Worm (Caenorhabditis elegans) whole organism, late embryonic: Measurements from ENCODE around the gene rhy-1.

Source experiments
- C08G9.2 ChIP-seq: sonication (generic microtip); optimal IDR thresholded peaks from 2 replicates; lab custom pipeline; 2016; ENCODE audit warnings: mild to moderate bottlenecking, missing genetic modification characterization, moderate library complexity, missing compliant biosample characterization
- C38D4.7 ChIP-seq: fragments of 200-800 bp; sonication (Bioruptor generic); optimal IDR thresholded peaks from 2 replicates; lab custom pipeline; 2018; ENCODE audit warnings: mild to moderate bottlenecking, missing genetic modification characterization, moderate library complexity, missing compliant biosample characterization
- F13H6.1 ChIP-seq: sonication (generic microtip); optimal IDR thresholded peaks from 2 replicates; lab custom pipeline; 2016; ENCODE audit warnings: missing genetic modification characterization, missing compliant biosample characterization
- K02D7.2 ChIP-seq: sonication (generic microtip); optimal IDR thresholded peaks from 2 replicates; lab custom pipeline; 2017; ENCODE audit warnings: mild to moderate bottlenecking, missing genetic modification characterization, missing compliant biosample characterization
- T23F11.4 ChIP-seq: fragments of 200-800 bp; sonication (Bioruptor generic); optimal IDR thresholded peaks from 2 replicates; lab custom pipeline; 2018; ENCODE audit warnings: mild to moderate bottlenecking, missing genetic modification characterization, missing compliant biosample characterization
- ahr-1 ChIP-seq: sonication (generic microtip); optimal IDR thresholded peaks from 2 replicates; lab custom pipeline; 2016; ENCODE audit warnings: missing genetic modification characterization, missing compliant biosample characterization
- ceh-14 ChIP-seq: sonication (generic microtip); optimal IDR thresholded peaks from 2 replicates; lab custom pipeline; 2016; ENCODE audit warnings: missing genotype, missing genetic modification characterization, missing compliant biosample characterization
- ceh-19 ChIP-seq: fragments of 200-800 bp; sonication (Bioruptor generic); optimal IDR thresholded peaks from 2 replicates; lab custom pipeline; 2018; ENCODE audit warnings: mild to moderate bottlenecking, missing genetic modification characterization, missing compliant biosample characterization
- ceh-31 ChIP-seq: sonication (generic microtip); optimal IDR thresholded peaks from 2 replicates; lab custom pipeline; 2016; ENCODE audit warnings: missing genetic modification characterization, missing compliant biosample characterization
- ceh-34 ChIP-seq: sonication (generic microtip); optimal IDR thresholded peaks from 2 replicates; lab custom pipeline; 2016; ENCODE audit warnings: mild to moderate bottlenecking, missing genetic modification characterization, missing compliant biosample characterization
- ceh-48 ChIP-seq: sonication (generic microtip); optimal IDR thresholded peaks from 2 replicates; lab custom pipeline; 2016; ENCODE audit warnings: missing genetic modification characterization, inconsistent platforms, missing compliant biosample characterization
- ceh-9 ChIP-seq: sonication (generic microtip); optimal IDR thresholded peaks from 2 replicates; lab custom pipeline; 2016; ENCODE audit warnings: mild to moderate bottlenecking, missing genetic modification characterization, inconsistent platforms, missing compliant biosample characterization
- che-1 ChIP-seq: sonication (generic microtip); optimal IDR thresholded peaks from 2 replicates; lab custom pipeline; 2016; ENCODE audit warnings: mild to moderate bottlenecking, missing genetic modification characterization, missing compliant biosample characterization
- dmd-4 ChIP-seq: sonication (generic microtip); optimal IDR thresholded peaks from 2 replicates; lab custom pipeline; 2016; ENCODE audit warnings: borderline replicate concordance, missing genetic modification characterization, missing compliant biosample characterization
- elt-4 ChIP-seq: sonication (generic microtip); optimal IDR thresholded peaks from 2 replicates; lab custom pipeline; 2016; ENCODE audit warnings: missing genetic modification characterization, missing compliant biosample characterization
- fax-1 ChIP-seq: sonication (generic microtip); optimal IDR thresholded peaks from 2 replicates; lab custom pipeline; 2016; ENCODE audit warnings: missing genotype, missing genetic modification characterization, missing compliant biosample characterization
- fkh-10 ChIP-seq: fragments of 150-350 bp; optimal IDR thresholded peaks from 2 replicates; lab custom pipeline; 2014; ENCODE audit warnings: missing biosample characterization, missing genetic modification reagents, missing genetic modification characterization
- hlh-15 ChIP-seq: sonication (generic microtip); optimal IDR thresholded peaks from 2 replicates; lab custom pipeline; 2016; ENCODE audit warnings: missing genetic modification characterization, missing compliant biosample characterization
- hlh-6 ChIP-seq: sonication (generic microtip); optimal IDR thresholded peaks from 2 replicates; lab custom pipeline; 2016; ENCODE audit warnings: missing genotype, missing genetic modification characterization, missing compliant biosample characterization
- hlh-8 ChIP-seq: sonication (generic microtip); optimal IDR thresholded peaks from 2 replicates; lab custom pipeline; 2016; ENCODE audit warnings: missing genotype, missing genetic modification characterization, missing compliant biosample characterization
- lim-6 ChIP-seq: sonication (generic microtip); optimal IDR thresholded peaks from 2 replicates; lab custom pipeline; 2016; ENCODE audit warnings: missing genetic modification characterization, missing compliant biosample characterization
- lin-11 ChIP-seq: fragments of 200-800 bp; sonication (Bioruptor generic); optimal IDR thresholded peaks from 2 replicates; lab custom pipeline; 2018; ENCODE audit warnings: mild to moderate bottlenecking, missing genetic modification characterization, missing compliant biosample characterization
- madf-2 ChIP-seq: sonication (generic microtip); optimal IDR thresholded peaks from 2 replicates; lab custom pipeline; 2017; ENCODE audit warnings: missing genetic modification characterization, missing compliant biosample characterization
- nhr-11 ChIP-seq: fragments of 150-350 bp; optimal IDR thresholded peaks from 2 replicates; lab custom pipeline; 2014; ENCODE audit warnings: missing biosample characterization, missing genetic modification characterization
- nhr-232 ChIP-seq: sonication (generic microtip); optimal IDR thresholded peaks from 2 replicates; lab custom pipeline; 2016; ENCODE audit warnings: missing genetic modification characterization, missing compliant biosample characterization
- pat-9 ChIP-seq: fragments of 200-800 bp; sonication (Bioruptor generic); optimal IDR thresholded peaks from 2 replicates; lab custom pipeline; 2018; ENCODE audit warnings: mild to moderate bottlenecking, missing genetic modification characterization, moderate library complexity, missing compliant biosample characterization
- pax-1 ChIP-seq: fragments of 150-350 bp; optimal IDR thresholded peaks from 2 replicates; lab custom pipeline; 2014; ENCODE audit warnings: missing biosample characterization, missing genetic modification characterization
- pros-1 ChIP-seq: fragments of 150-350 bp; optimal IDR thresholded peaks from 2 replicates; lab custom pipeline; 2014; ENCODE audit warnings: missing biosample characterization, missing genetic modification reagents, missing genetic modification characterization
- rnt-1 ChIP-seq: sonication (generic microtip); optimal IDR thresholded peaks from 2 replicates; lab custom pipeline; 2016; ENCODE audit warnings: missing genetic modification characterization, missing compliant biosample characterization
- sox-4 ChIP-seq: sonication (generic microtip); optimal IDR thresholded peaks from 2 replicates; lab custom pipeline; 2017; ENCODE audit warnings: mild to moderate bottlenecking, missing genetic modification characterization, inconsistent platforms, missing compliant biosample characterization
- syd-9 ChIP-seq: sonication (generic microtip); optimal IDR thresholded peaks from 2 replicates; lab custom pipeline; 2016; ENCODE audit warnings: mild to moderate bottlenecking, missing genetic modification characterization, moderate library complexity, missing compliant biosample characterization
- unc-42 ChIP-seq: sonication (generic microtip); optimal IDR thresholded peaks from 2 replicates; lab custom pipeline; 2016; ENCODE audit warnings: missing genotype, missing genetic modification characterization, missing compliant biosample characterization
- unc-86 ChIP-seq: sonication (generic microtip); optimal IDR thresholded peaks from 2 replicates; lab custom pipeline; 2016; ENCODE audit warnings: missing genetic modification characterization, missing compliant biosample characterization

rhy-1 gene

DNA sequence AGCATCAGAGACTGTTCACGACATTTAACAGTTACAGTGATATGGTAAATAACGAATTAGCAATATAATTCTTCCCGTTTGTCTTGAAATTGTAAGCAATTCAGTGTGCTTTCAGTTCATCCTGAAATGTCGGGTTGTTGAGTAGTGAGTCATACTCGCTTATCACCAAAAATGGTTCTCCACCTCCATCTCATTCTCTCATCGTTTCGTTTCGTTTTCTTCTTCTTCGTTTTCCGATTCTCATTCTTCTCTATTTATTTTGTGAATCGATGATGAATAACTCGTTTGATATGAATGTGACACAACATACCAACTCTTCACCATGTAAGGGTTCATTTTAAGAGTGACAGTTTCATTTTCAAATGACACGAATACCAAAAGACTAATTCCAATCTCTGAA, 44.8 kb upstream of the rhy-1 start:
- TF ChIP-seq dmd-4 (tag; lab: Kevin White, UChicago), result no peak
- TF ChIP-seq sox-4, result no peak
- TF ChIP-seq syd-9 (tag; lab: Kevin White, UChicago), result no peak
- no peak for TF ChIP-seq pat-9 (tag; lab: Kevin White, UChicago)

DNA sequence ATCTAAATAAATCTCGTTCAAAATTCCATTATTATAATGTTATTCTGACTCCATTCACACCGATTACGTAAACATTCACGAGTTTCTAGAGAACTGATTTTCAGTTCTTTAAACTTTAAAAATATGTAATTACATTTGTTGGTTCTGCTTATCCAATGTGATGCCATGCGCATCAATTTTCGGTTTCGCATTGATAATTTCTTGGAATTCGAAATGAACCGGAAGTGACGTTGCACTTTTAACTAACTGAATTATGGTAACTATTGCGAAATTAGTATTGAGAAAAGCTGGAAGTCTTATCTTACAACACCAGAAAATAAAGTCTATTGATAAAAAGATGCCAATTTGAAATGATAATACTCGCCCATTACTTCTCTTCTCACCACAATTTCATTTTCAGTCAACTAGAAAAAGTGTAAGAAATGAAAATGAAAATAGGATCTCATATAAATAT, 43.4 kb upstream of the rhy-1 start:
- TF ChIP-seq che-1 (tag; lab: Kevin White, UChicago) (no peak), lin-11 (no peak), ceh-14 (no peak)

DNA sequence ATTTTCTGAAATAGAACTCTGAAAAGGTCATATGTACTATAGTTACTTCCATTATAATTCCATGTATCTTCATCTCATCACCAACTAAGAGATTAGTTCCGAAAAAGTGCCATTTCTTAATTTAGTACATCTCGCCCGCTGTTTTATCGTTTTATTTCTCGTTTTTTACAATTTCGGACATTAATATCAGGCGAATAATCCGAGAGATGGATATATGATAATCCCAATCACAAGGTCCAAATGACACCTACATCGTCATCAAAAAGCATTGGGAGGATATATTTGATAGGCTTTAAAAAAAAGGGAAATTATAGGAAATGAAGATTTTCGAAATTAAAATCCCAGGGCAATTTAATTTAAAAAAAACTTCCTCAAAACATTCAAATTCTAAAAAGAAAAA, 40.9 kb upstream of the rhy-1 start:
- no peak for TF ChIP-seq pax-1 (tag; lab: Kevin White, UChicago)

DNA sequence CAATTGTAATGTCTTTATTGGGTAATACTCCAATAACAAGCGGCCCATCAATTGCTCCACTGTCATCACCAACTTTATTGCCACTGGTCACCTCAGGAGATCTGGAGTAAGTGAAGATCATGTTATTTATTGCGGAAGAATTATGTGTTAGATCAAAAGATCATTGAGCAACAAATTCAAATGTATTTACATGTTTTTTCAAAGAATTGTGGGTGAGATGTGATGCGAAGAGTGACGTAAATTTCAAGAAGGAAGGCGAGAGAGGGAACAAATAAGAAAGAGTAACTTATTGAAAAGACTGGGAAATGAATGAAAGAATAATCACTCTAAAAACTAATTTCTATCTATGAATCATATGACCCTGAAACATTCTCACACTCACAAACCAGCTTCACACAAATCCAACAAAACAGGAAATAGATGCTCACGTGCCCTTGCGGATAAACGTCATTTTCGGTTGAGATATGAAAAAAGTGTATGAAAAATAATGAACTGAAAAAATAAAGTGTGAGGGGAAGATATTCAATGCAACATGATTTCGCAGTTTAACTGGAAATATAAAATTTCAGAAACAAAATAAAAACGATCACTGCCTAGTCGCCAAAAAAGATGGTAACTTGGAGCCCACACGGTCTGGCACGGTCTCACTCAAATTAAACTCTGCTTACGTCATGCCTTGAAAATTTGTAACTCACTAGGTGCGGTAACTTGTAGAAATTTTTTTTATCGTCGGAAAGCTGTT, 40.2 kb upstream of the rhy-1 start:
- TF ChIP-seq dmd-4 (tag; lab: Kevin White, UChicago) (no peak), ceh-34 (tag; lab: Kevin White, UChicago) (no peak), ahr-1 (tag; lab: Kevin White, UChicago) (no peak)

DNA sequence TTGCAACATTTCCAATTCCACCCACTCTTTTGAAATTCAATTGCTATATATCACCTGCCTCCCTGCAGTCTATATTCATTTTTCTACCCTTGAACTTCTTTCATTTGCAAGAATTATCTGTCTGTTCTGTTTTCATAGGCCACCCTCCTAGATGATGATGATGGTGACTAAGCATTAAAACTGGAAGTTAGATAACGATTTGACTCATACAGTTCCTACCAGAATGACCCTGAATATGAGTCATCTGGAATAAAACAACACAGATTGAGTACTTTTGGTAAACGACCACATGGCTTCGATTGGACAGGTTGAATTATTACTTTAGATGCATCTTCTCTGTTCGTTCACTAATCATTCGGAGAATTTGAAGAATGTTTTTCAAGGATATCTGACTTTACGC, 36.8 kb upstream of the rhy-1 start:
- TF ChIP-seq hlh-8 (tag; lab: Kevin White, UChicago) (no peak), fax-1 (no peak), T23F11.4 (GFP tag; lab: Kevin White, UChicago) (no peak)
- TF ChIP-seq, all 69 proteins: peak for 0

DNA sequence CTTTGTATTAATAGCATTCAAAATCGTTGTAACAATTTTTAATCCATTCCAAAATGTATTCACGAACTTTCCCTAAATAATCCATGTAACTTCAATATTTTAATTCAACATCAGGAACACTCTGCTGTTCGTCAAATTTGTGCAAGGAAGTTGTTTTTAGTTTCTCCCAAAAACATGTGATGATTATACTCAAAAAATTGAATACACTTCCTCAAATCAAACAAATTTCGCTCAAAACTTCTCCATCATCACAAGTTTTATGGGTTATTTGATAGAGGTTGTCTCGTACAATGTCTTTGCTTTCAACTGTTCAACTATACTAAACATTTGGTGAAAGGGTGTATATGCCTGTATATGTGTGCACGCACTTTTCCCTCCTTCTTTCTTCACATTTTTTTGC, 36.2 kb upstream of the rhy-1 start:
- TF ChIP-seq lin-11, result no peak
- no peak for TF ChIP-seq madf-2 (tag; lab: Kevin White, UChicago)
- TF ChIP-seq unc-86 (tag; lab: Kevin White, UChicago), result no peak
- TF ChIP-seq nhr-232 (tag; lab: Kevin White, UChicago), result no peak
- TF ChIP-seq ceh-48 (tag; lab: Kevin White, UChicago), result no peak
- no peak for TF ChIP-seq ceh-9 (tag; lab: Kevin White, UChicago)
- TF ChIP-seq sox-4, result no peak
- TF ChIP-seq fkh-10 (GFP tag; lab: Kevin White, UChicago), result no peak
- no peak for TF ChIP-seq pros-1 (tag; lab: Kevin White, UChicago)
- no peak for TF ChIP-seq dmd-4 (tag; lab: Kevin White, UChicago)
- no peak for TF ChIP-seq hlh-15
- no peak for TF ChIP-seq ceh-31
- TF ChIP-seq elt-4, result no peak
- TF ChIP-seq hlh-6, result no peak
- no peak for TF ChIP-seq fax-1

DNA sequence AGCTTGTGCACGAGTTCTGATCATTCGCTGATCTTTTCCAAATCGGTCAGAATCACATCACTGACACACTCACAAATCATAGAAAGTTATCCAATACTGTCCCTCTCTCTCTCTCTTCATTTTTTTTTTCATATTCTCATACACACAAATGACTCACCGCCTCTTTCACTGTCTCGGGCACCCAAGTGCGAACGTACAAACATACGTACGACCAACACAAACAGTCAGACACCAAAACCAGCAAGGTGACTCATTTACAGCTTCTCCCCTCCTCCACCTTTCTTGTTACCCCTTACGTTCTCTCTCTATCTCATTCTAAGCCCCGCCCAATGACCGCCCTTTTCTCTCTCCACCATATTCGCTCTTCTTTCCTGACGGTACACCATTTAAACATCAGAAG, 34.2 kb upstream of the rhy-1 start:
- TF ChIP-seq K02D7.2 (tag; lab: Kevin White, UChicago) (no peak), C38D4.7 (GFP tag; lab: Kevin White, UChicago) (no peak), unc-42 (tag; lab: Kevin White, UChicago) (no peak), ceh-14 (no peak), nhr-11 (tag; lab: Kevin White, UChicago) (no peak), ceh-19 (GFP tag; lab: Kevin White, UChicago) (no peak), C08G9.2 (tag; lab: Kevin White, UChicago) (no peak), rnt-1 (tag; lab: Kevin White, UChicago) (no peak), F13H6.1 (tag; lab: Kevin White, UChicago) (no peak), lim-6 (tag; lab: Kevin White, UChicago) (no peak)
